Worm (Caenorhabditis elegans) whole organism, late embryonic: ENCODE data around the gene osm-12.

Experiments
- C08G9.2 ChIP-seq: sonication (generic microtip); optimal IDR thresholded peaks from 2 replicates; lab custom pipeline; 2016; ENCODE audit warnings: mild to moderate bottlenecking, missing genetic modification characterization, moderate library complexity, missing compliant biosample characterization
- C38D4.7 ChIP-seq: fragments of 200-800 bp; sonication (Bioruptor generic); optimal IDR thresholded peaks from 2 replicates; lab custom pipeline; 2018; ENCODE audit warnings: mild to moderate bottlenecking, missing genetic modification characterization, moderate library complexity, missing compliant biosample characterization
- F13H6.1 ChIP-seq: sonication (generic microtip); optimal IDR thresholded peaks from 2 replicates; lab custom pipeline; 2016; ENCODE audit warnings: missing genetic modification characterization, missing compliant biosample characterization
- ama-1 ChIP-seq: fragments of 150-350 bp; optimal IDR thresholded peaks from 2 replicates; lab custom pipeline; 2014
- ceh-19 ChIP-seq: fragments of 200-800 bp; sonication (Bioruptor generic); optimal IDR thresholded peaks from 2 replicates; lab custom pipeline; 2018; ENCODE audit warnings: mild to moderate bottlenecking, missing genetic modification characterization, missing compliant biosample characterization
- ceh-2 ChIP-seq: sonication (generic microtip); optimal IDR thresholded peaks from 2 replicates; lab custom pipeline; 2016; ENCODE audit warnings: missing genotype, missing genetic modification characterization, missing compliant biosample characterization
- ceh-30 ChIP-seq: fragments of 150-350 bp; optimal IDR thresholded peaks from 2 replicates; lab custom pipeline; 2014; ENCODE audit warnings: missing biosample characterization, missing genetic modification characterization
- ceh-31 ChIP-seq: sonication (generic microtip); optimal IDR thresholded peaks from 2 replicates; lab custom pipeline; 2016; ENCODE audit warnings: missing genetic modification characterization, missing compliant biosample characterization
- ceh-48 ChIP-seq: sonication (generic microtip); optimal IDR thresholded peaks from 2 replicates; lab custom pipeline; 2016; ENCODE audit warnings: missing genetic modification characterization, inconsistent platforms, missing compliant biosample characterization
- ceh-6 ChIP-seq: fragments of 200-800 bp; sonication (Bioruptor generic); optimal IDR thresholded peaks from 2 replicates; lab custom pipeline; 2018; ENCODE audit warnings: mild to moderate bottlenecking, missing genetic modification characterization, missing compliant biosample characterization
- dmd-4 ChIP-seq: sonication (generic microtip); optimal IDR thresholded peaks from 2 replicates; lab custom pipeline; 2016; ENCODE audit warnings: borderline replicate concordance, missing genetic modification characterization, missing compliant biosample characterization
- dve-1 ChIP-seq: sonication (generic microtip); optimal IDR thresholded peaks from 2 replicates; lab custom pipeline; 2017; ENCODE audit warnings: antibody characterized with exemption, mild to moderate bottlenecking, missing genetic modification characterization, missing compliant biosample characterization
- fkh-6 ChIP-seq: sonication (generic microtip); optimal IDR thresholded peaks from 2 replicates; lab custom pipeline; 2016; ENCODE audit warnings: missing genetic modification characterization, missing compliant biosample characterization
- gmeb-2 ChIP-seq: sonication (generic microtip); optimal IDR thresholded peaks from 2 replicates; lab custom pipeline; 2016; ENCODE audit warnings: missing genetic modification characterization, inconsistent platforms, missing compliant biosample characterization
- hlh-15 ChIP-seq: sonication (generic microtip); optimal IDR thresholded peaks from 2 replicates; lab custom pipeline; 2016; ENCODE audit warnings: missing genetic modification characterization, missing compliant biosample characterization
- hlh-6 ChIP-seq: sonication (generic microtip); optimal IDR thresholded peaks from 2 replicates; lab custom pipeline; 2016; ENCODE audit warnings: missing genotype, missing genetic modification characterization, missing compliant biosample characterization
- hlh-8 ChIP-seq: sonication (generic microtip); optimal IDR thresholded peaks from 2 replicates; lab custom pipeline; 2016; ENCODE audit warnings: missing genotype, missing genetic modification characterization, missing compliant biosample characterization
- lim-6 ChIP-seq: sonication (generic microtip); optimal IDR thresholded peaks from 2 replicates; lab custom pipeline; 2016; ENCODE audit warnings: missing genetic modification characterization, missing compliant biosample characterization
- madf-2 ChIP-seq: sonication (generic microtip); optimal IDR thresholded peaks from 2 replicates; lab custom pipeline; 2017; ENCODE audit warnings: missing genetic modification characterization, missing compliant biosample characterization
- odd-2 ChIP-seq: sonication (generic microtip); optimal IDR thresholded peaks from 2 replicates; lab custom pipeline; 2017; ENCODE audit warnings: antibody characterized with exemption, mild to moderate bottlenecking, missing genetic modification characterization, missing compliant biosample characterization
- pat-9 ChIP-seq: fragments of 200-800 bp; sonication (Bioruptor generic); optimal IDR thresholded peaks from 2 replicates; lab custom pipeline; 2018; ENCODE audit warnings: mild to moderate bottlenecking, missing genetic modification characterization, moderate library complexity, missing compliant biosample characterization
- pha-2 ChIP-seq: sonication (generic microtip); optimal IDR thresholded peaks from 2 replicates; lab custom pipeline; 2017; ENCODE audit warnings: mild to moderate bottlenecking, missing genetic modification characterization, missing compliant biosample characterization
- pha-4 ChIP-seq: fragments of 150-350 bp; optimal IDR thresholded peaks from 2 replicates; lab custom pipeline; 2018; ENCODE audit warnings: missing biosample characterization, missing genetic modification reagents, missing genetic modification characterization
- pqm-1 ChIP-seq: sonication (generic microtip); optimal IDR thresholded peaks from 2 replicates; lab custom pipeline; 2016; ENCODE audit warnings: missing genetic modification characterization, missing compliant biosample characterization
- pros-1 ChIP-seq: fragments of 150-350 bp; optimal IDR thresholded peaks from 2 replicates; lab custom pipeline; 2014; ENCODE audit warnings: missing biosample characterization, missing genetic modification reagents, missing genetic modification characterization
- sdc-2 ChIP-seq: sonication (generic microtip); optimal IDR thresholded peaks from 2 replicates; lab custom pipeline; 2016; ENCODE audit warnings: missing genotype, missing genetic modification characterization, missing compliant biosample characterization
- sox-4 ChIP-seq: sonication (generic microtip); optimal IDR thresholded peaks from 2 replicates; lab custom pipeline; 2017; ENCODE audit warnings: mild to moderate bottlenecking, missing genetic modification characterization, inconsistent platforms, missing compliant biosample characterization
- syd-9 ChIP-seq: sonication (generic microtip); optimal IDR thresholded peaks from 2 replicates; lab custom pipeline; 2016; ENCODE audit warnings: mild to moderate bottlenecking, missing genetic modification characterization, moderate library complexity, missing compliant biosample characterization
- tbx-2 ChIP-seq: sonication (generic microtip); optimal IDR thresholded peaks from 2 replicates; lab custom pipeline; 2016; ENCODE audit warnings: missing genetic modification characterization, missing compliant biosample characterization
- tbx-7 ChIP-seq: sonication (generic microtip); optimal IDR thresholded peaks from 2 replicates; lab custom pipeline; 2016; ENCODE audit warnings: missing genotype, missing genetic modification characterization, missing compliant biosample characterization
- unc-3 ChIP-seq, 2 experiments: fragments of 200-800 bp in 1 of 2; sonication (Bioruptor generic) in 1 of 2; sonication (generic microtip) in 1 of 2; conservative IDR thresholded peaks in 1 of 2; optimal IDR thresholded peaks in 1 of 2; 2 replicates each; pipeline versions ENCODE4 v1.3.6 to Lab custom; 2016 to 2022; ENCODE audit warnings: missing compliant biosample characterization in 2 of 2, missing genetic modification characterization in 2 of 2, missing genetic modification reagents in 1 of 2
- unc-42 ChIP-seq: sonication (generic microtip); optimal IDR thresholded peaks from 2 replicates; lab custom pipeline; 2016; ENCODE audit warnings: missing genotype, missing genetic modification characterization, missing compliant biosample characterization

osm-12 gene

ce11 chrIII:12218078-12218477, 15.7 kb upstream of the osm-12 start:
- TF ChIP-seq unc-42 (tag; lab: Kevin White, UChicago) (no peak), gmeb-2 (no peak), pha-2 (no peak), sdc-2 (no peak), C08G9.2 (tag; lab: Kevin White, UChicago) (no peak)

DNA sequence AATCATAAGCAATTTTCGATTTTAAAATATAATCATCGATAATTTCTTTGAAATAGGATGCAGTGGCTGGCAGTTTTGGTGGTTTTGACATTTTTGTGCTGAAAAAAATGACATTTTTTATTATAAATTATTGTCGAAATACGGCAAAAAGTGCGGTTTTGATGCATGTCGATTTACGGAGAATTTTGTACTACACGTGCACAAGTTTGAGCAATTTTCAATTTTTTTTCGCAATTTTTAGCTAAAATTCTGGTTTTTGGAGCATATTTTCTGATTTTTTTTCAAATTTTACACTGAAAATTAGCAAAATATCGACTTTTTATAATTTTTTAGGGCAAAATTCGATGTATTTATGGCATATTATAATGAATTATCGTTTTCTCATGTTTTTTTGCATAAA, 13.3 kb upstream of the osm-12 start, which contains the start of gene Y75B8A.13:
Gene Y75B8A.13 (minus strand): TSS at position 101 of the 400 bp plus-strand sequence.
- no peak for TF ChIP-seq hlh-15 (tag; lab: Kevin White, UChicago)
- no peak for TF ChIP-seq ceh-30 (tag; lab: Kevin White, UChicago)
- TF ChIP-seq unc-3 (GFP tag; conservative IDR thresholded peaks at IDR 0.05; lab: Robert Waterston, UW): no peak
- no peak for TF ChIP-seq unc-3 (tag; optimal IDR thresholded peaks at IDR 0.05; lab: Kevin White, UChicago)
- TF ChIP-seq hlh-6: no peak
- no peak for TF ChIP-seq pha-2
- no peak for TF ChIP-seq unc-42 (tag; lab: Kevin White, UChicago)
- TF ChIP-seq pqm-1: no peak
- no peak for TF ChIP-seq dmd-4 (tag; lab: Kevin White, UChicago)
- no peak for TF ChIP-seq pros-1 (tag; lab: Kevin White, UChicago)
- TF ChIP-seq C08G9.2 (tag; lab: Kevin White, UChicago): no peak
- TF ChIP-seq odd-2 (tag; lab: Kevin White, UChicago): no peak
- no peak for TF ChIP-seq pha-4
- no peak for TF ChIP-seq hlh-8
- TF ChIP-seq, all 69 proteins: peak for 0

DNA sequence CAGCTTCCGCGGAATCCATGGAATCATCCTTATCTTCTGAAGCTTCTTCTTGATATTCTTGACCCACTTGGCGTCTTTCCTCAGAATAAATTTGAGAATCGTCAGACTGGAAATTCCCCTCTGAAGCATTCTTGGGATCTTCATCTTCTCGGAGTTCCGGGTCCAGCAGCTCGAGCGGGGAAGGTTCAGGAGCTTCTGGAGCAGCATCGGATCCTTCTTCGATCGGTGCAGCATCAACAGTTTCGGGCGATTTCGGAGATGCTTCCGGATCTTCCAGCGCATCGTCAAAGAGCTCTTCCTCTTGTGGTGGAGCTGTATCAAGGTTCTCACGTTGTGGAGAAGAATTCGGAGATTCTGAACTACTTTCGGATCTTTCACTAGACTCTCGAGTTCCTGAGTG, 5.2 kb upstream of the osm-12 start:
- TF ChIP-seq ceh-6 (GFP tag; lab: Kevin White, UChicago): no peak

- TF ChIP-seq unc-42 (tag; lab: Kevin White, UChicago) (no peak), ceh-6 (GFP tag; lab: Kevin White, UChicago) (no peak), lim-6 (tag; lab: Kevin White, UChicago) (no peak), ceh-48 (no peak), C08G9.2 (tag; lab: Kevin White, UChicago) (no peak), C38D4.7 (GFP tag; lab: Kevin White, UChicago) (no peak), sox-4 (no peak)
Measured at ce11 chrIII:12205271-12205670, 2.9 kb upstream of the osm-12 start.

- TF ChIP-seq ceh-19: no peak
- no peak for TF ChIP-seq pha-2
- no peak for TF ChIP-seq ama-1
- TF ChIP-seq ceh-31 (tag; lab: Kevin White, UChicago): no peak
- TF ChIP-seq C08G9.2 (tag; lab: Kevin White, UChicago): no peak
- TF ChIP-seq dve-1: no peak
- no peak for TF ChIP-seq ceh-2 (tag; lab: Kevin White, UChicago)
- no peak for TF ChIP-seq F13H6.1 (tag; lab: Kevin White, UChicago)
- TF ChIP-seq hlh-6: no peak
- TF ChIP-seq unc-42 (tag; lab: Kevin White, UChicago): no peak
- TF ChIP-seq pat-9: no peak
- TF ChIP-seq ceh-48: no peak
- TF ChIP-seq tbx-7 (tag; lab: Kevin White, UChicago): no peak
- TF ChIP-seq lim-6 (tag; lab: Kevin White, UChicago): no peak
Measured at ce11 chrIII:12198135-12198534, 4.2 kb downstream of the osm-12 start.

DNA sequence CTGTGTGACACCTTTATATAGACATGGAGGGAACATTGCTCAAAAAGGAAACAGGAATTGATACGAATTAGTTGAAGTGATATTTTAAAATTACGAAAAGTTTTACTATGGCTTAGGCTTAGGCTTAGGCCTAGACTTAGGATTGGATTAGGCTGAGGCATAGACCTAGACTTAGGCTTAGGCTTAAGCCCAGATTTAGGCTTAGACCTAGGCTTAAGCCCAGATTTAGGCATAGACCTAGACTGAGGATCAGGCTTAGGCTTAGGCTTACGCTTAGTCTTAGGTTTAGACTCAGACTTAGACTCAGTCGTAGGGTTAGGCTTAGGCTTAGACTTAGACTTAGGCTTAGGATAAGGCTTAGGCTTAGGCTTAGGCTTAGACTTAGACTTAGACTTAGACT, 6.3 kb downstream of the osm-12 start:
- no peak for TF ChIP-seq sox-4
- no peak for TF ChIP-seq tbx-2 (tag; lab: Kevin White, UChicago)
- peak; percentile 88 for TF ChIP-seq dve-1
- TF ChIP-seq, all 69 proteins: peak for 1

DNA sequence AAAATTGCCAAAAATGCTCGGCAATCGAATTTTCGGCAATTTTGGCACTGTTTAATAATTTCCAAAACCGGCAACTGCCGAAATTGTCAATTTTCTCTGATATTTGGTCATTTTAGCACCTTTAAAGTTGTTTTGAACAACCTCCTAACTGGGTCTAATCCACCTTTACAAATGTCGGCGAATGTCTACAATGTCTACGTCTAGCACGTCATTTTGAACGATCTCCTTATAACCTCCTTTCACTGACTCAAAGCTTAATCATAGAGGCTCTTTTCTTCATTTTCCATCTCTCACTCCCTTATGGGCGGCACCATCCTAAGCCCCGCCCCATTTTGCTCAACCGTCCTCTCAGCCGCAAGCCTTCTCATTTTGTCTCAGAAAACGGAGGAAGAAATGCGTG, 8.1 kb downstream of the osm-12 start, which contains the start of gene Y75B8A.44:
Gene Y75B8A.44 (plus strand): TSS at position 301 of the 400 bp plus-strand sequence.
- TF ChIP-seq madf-2 (no peak), syd-9 (tag; lab: Kevin White, UChicago) (no peak), fkh-6 (no peak)
